Fruit fly (Drosophila melanogaster): ENCODE measurements around the gene CecA2.

CecA2 gene

DNA sequence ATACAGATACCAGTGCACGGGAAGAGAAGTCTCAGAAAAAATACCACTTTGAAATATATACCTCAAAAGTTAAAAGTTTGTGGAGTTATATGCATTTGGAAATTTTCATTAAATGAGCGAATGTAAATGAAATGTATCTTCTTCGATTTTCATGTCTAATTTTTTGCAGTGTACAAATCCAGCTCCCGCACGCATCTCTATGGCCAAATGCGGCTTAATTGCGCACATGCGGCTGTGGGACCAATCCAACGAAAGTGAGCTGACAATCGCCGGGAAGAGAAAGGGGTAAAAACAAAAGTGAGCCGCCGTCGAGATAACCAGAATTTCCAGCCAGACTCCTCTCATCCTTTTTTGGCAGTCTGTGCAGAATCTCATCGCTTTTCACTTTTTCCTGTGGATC, 47.8 kb upstream of the CecA2 start (continued):
- TF ChIP-seq Antp (GFP tag; optimal IDR thresholded peaks at IDR 0.05) (peak; percentile 15), CG32772 (GFP tag; IDR thresholded peaks at IDR 0.05) (0 out of 2 replicates have a peak, but pooled peaks have one; percentile 18), Eip74EF (GFP tag; optimal IDR thresholded peaks at IDR 0.05) (peak in 1 of 2 experiments; percentile 42), pan (optimal IDR thresholded peaks at IDR 0.05) (no peak), pan (GFP tag; optimal IDR thresholded peaks at IDR 0.05 in 1 of 2, IDR thresholded peaks at IDR 0.05 in 1 of 2) (peak in 1 of 2 experiments; percentile 62), Nf-YA (GFP tag; IDR thresholded peaks at IDR 0.05) (0 out of 2 replicates have a peak, but pooled peaks have one; percentile 10), sens (GFP tag) (peak; percentile 81), CG2678 (tag; optimal IDR thresholded peaks at IDR 0.05) (peak; percentile 20), fd3F (GFP tag; optimal IDR thresholded peaks at IDR 0.05) (no peak), CG10979 (tag; optimal IDR thresholded peaks at IDR 0.05) (peak; percentile 42), psq (GFP tag; optimal IDR thresholded peaks at IDR 0.05) (no peak), dmrt11E (tag; optimal IDR thresholded peaks at IDR 0.05) (no peak), Xrp1 (GFP tag; IDR thresholded peaks at IDR 0.05) (peak; percentile 68; the same call in 1 of the 2 replicates), E2f1 (GFP tag; IDR thresholded peaks at IDR 0.05) (peak; percentile 31; the same call in 1 of the 2 replicates), sob (GFP tag; IDR thresholded peaks at IDR 0.05) (peak; percentile 48; the same call in 1 of the 2 replicates), dmrt99B (tag; optimal IDR thresholded peaks at IDR 0.05) (peak; percentile 64), gce (GFP tag; IDR thresholded peaks at IDR 0.05) (peak; percentile 54; the same call in 1 of the 3 replicates)

- TF ChIP-seq pzg (GFP tag; optimal IDR thresholded peaks at IDR 0.05) (peak; percentile 8), sens (GFP tag) (peak; percentile 60), MESR4 (GFP tag; optimal IDR thresholded peaks at IDR 0.05) (peak; percentile 74), gem (tag; optimal IDR thresholded peaks at IDR 0.05) (no peak), Dref (GFP tag; IDR thresholded peaks at IDR 0.05) (peak; percentile 13; the same call in 1 of the 2 replicates), CkIIα-i1 (GFP tag; IDR thresholded peaks at IDR 0.05) (no peak), Pdp1 (GFP tag; optimal IDR thresholded peaks at IDR 0.05) (peak in 1 of 2 experiments; percentile 20), row (GFP tag; IDR thresholded peaks at IDR 0.05) (no peak), YL-1 (GFP tag; optimal IDR thresholded peaks at IDR 0.05) (peak; percentile 70), pros (GFP tag; optimal IDR thresholded peaks at IDR 0.05) (peak; percentile 26), nerfin-1 (tag; optimal IDR thresholded peaks at IDR 0.05) (peak; percentile 99), Abd-B (GFP tag; optimal IDR thresholded peaks at IDR 0.05) (no peak), Deaf1 (tag; optimal IDR thresholded peaks at IDR 0.05) (peak; percentile 26), onecut (GFP tag; IDR thresholded peaks at IDR 0.05) (peak; percentile 99), ewg (GFP tag; optimal IDR thresholded peaks at IDR 0.05) (peak; percentile 93), Myb (GFP tag; optimal IDR thresholded peaks at IDR 0.05) (peak; percentile 14), CG15514 (GFP tag; optimal IDR thresholded peaks at IDR 0.05) (peak; percentile 2), Med (GFP tag) (peak; percentile 56), lilli (GFP tag; optimal IDR thresholded peaks at IDR 0.05) (no peak), Nf-YC (tag; optimal IDR thresholded peaks at IDR 0.05) (peak; percentile 28), seq (GFP tag; IDR thresholded peaks at IDR 0.05) (peak; percentile 44; the same call in 1 of the 2 replicates), sd (tag; optimal IDR thresholded peaks at IDR 0.05) (peak; percentile 86), Fer1 (GFP tag; optimal IDR thresholded peaks at IDR 0.05) (peak; percentile 23), usp (GFP tag; optimal IDR thresholded peaks at IDR 0.05) (no peak), Max (GFP tag; optimal IDR thresholded peaks at IDR 0.05) (peak; percentile 9), CG2678 (tag; optimal IDR thresholded peaks at IDR 0.05) (no peak)
Observed at dm6 chr3R:30166159-30166784, 45.7 kb upstream of the CecA2 start, which contains the start of gene VhaAC45RP. Gene VhaAC45RP, minus strand, starts transcription at chr3R:30166419.

All from whole organism, embryonic.